Worm (Caenorhabditis elegans) whole organism, L3 larva: Measurements from ENCODE around the gene sto-3.

ENCODE experiments used
- R02D3.7 ChIP-seq: fragments of 150-350 bp; optimal IDR thresholded peaks from 2 replicates; lab custom pipeline; 2014; ENCODE audit warnings: missing biosample characterization, missing genetic modification characterization
- egl-27 ChIP-seq: sonication (generic microtip); optimal IDR thresholded peaks from 4 replicates; lab custom pipeline; 2017; ENCODE audit warnings: missing biosample characterization, missing genetic modification reagents, missing genetic modification characterization
- elt-2 ChIP-seq: sonication (generic microtip); optimal IDR thresholded peaks from 2 replicates; lab custom pipeline; 2016; ENCODE audit warnings: missing genetic modification reagents, mild to moderate bottlenecking, missing genetic modification characterization, missing compliant biosample characterization
- ztf-11 ChIP-seq: fragments of 150-350 bp; optimal IDR thresholded peaks from 2 replicates; lab custom pipeline; 2014; ENCODE audit warnings: missing biosample characterization, missing genetic modification characterization

DNA sequence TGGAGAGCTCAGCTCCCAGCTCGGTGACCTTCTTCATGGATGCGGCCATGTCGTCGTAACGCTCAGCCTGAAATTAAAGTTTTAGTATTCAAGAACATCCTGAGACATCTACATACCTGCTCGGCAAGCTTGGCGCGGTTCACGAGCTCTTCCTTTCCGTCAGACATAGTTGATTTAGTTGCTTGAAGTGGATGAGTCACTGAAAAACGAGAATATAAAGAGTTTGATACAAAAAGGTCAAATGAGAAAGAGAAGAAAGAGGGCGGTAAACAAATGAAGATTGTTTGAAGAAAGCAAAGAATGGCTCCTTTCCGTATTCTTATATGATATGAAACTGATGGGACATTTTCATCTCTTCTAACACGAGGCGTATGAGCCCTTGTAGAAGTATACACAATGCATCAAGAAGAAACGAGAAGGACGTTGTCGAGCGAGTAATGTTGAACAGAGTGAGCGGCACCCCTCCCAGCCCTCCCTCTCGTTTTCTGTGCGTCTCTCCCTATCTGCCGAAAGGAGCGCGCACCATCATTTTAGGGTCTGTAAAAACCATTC is 16.6 kb downstream of the sto-3 start, which contains the start of gene ftt-2:
- TF ChIP-seq egl-27 (no peak), elt-2 (no peak), R02D3.7 (tag; lab: Kevin White, UChicago) (no peak), ztf-11 (tag; lab: Kevin White, UChicago) (no peak)
